Fruit fly (Drosophila melanogaster): ENCODE results near the gene CG4116.

The CG4116 gene

dm6 chrX:3044798-3045197 lies 22.6 kb downstream of the CG4116 start (continued):
- TF ChIP-seq nom (GFP tag; optimal IDR thresholded peaks at IDR 0.05): peak; percentile 88
- TF ChIP-seq Nf-YA (GFP tag; IDR thresholded peaks at IDR 0.05): no peak
- peak; percentile 7 for TF ChIP-seq unpg (GFP tag; optimal IDR thresholded peaks at IDR 0.05)
- 0 out of 2 replicates have a peak, but pooled peaks have one; percentile 36 for TF ChIP-seq CG32532 (GFP tag; IDR thresholded peaks at IDR 0.05)
- no peak for TF ChIP-seq trh (GFP tag; optimal IDR thresholded peaks at IDR 0.05)
- no peak for TF ChIP-seq HmgD (GFP tag; optimal IDR thresholded peaks at IDR 0.05)
- TF ChIP-seq slou (GFP tag; optimal IDR thresholded peaks at IDR 0.05): no peak
- peak; percentile 9 for TF ChIP-seq CG14710 (tag; optimal IDR thresholded peaks at IDR 0.05)
- peak; percentile 9 for TF ChIP-seq lilli (GFP tag; optimal IDR thresholded peaks at IDR 0.05)
- peak; percentile 33 for TF ChIP-seq CG2712 (tag; optimal IDR thresholded peaks at IDR 0.05)
- TF ChIP-seq CG18262 (tag; optimal IDR thresholded peaks at IDR 0.05): peak; percentile 11
- peak; percentile 36 for TF ChIP-seq Chrac-16 (GFP tag; optimal IDR thresholded peaks at IDR 0.05)
- no peak for TF ChIP-seq ap (GFP tag; IDR thresholded peaks at IDR 0.05)
- TF ChIP-seq CG10979 (tag; optimal IDR thresholded peaks at IDR 0.05): peak; percentile 8
- TF ChIP-seq dmrt11E (tag; optimal IDR thresholded peaks at IDR 0.05): peak; percentile 26
- TF ChIP-seq CG8359 (GFP tag; optimal IDR thresholded peaks at IDR 0.05; ENCODE audit: borderline replicate concordance): no peak
- peak; percentile 93 for TF ChIP-seq Drgx (GFP tag; IDR thresholded peaks at IDR 0.05)
- TF ChIP-seq pho (GFP tag; optimal IDR thresholded peaks at IDR 0.05): no peak
- peak; percentile 30; the same call in 1 of the 3 replicates for TF ChIP-seq zfh1 (GFP tag; IDR thresholded peaks at IDR 0.05)
- peak; percentile 22 to 73 for TF ChIP-seq bsh (GFP tag; optimal IDR thresholded peaks at IDR 0.05)
- TF ChIP-seq Ets97D (GFP tag; optimal IDR thresholded peaks at IDR 0.05): no peak
- no peak for TF ChIP-seq CG8281 (tag; optimal IDR thresholded peaks at IDR 0.05)
- no peak for TF ChIP-seq CG2875 (GFP tag; optimal IDR thresholded peaks at IDR 0.05)
- no peak for TF ChIP-seq Dip2 (GFP tag; IDR thresholded peaks at IDR 0.05)
- no peak for TF ChIP-seq tin (GFP tag; optimal IDR thresholded peaks at IDR 0.05)
- TF ChIP-seq Deaf1 (tag; optimal IDR thresholded peaks at IDR 0.05): no peak
- TF ChIP-seq phol (tag; optimal IDR thresholded peaks at IDR 0.05): peak; percentile 8
- no peak for TF ChIP-seq CG7357 (GFP tag; IDR thresholded peaks at IDR 0.05)
- TF ChIP-seq CG15073 (GFP tag; optimal IDR thresholded peaks at IDR 0.05): no peak
- TF ChIP-seq Asciz (GFP tag; optimal IDR thresholded peaks at IDR 0.05): no peak
- TF ChIP-seq ken (GFP tag; IDR thresholded peaks at IDR 0.05): no peak
- TF ChIP-seq CG4404 (GFP tag; IDR thresholded peaks at IDR 0.05): peak; percentile 43
- no peak for TF ChIP-seq CG11695 (GFP tag; IDR thresholded peaks at IDR 0.05)
- TF ChIP-seq CG6854 (GFP tag; optimal IDR thresholded peaks at IDR 0.05): no peak
- no peak for TF ChIP-seq repo (GFP tag; optimal IDR thresholded peaks at IDR 0.05)
- peak; percentile 67 for TF ChIP-seq Med (GFP tag)
- peak; percentile 7 for TF ChIP-seq CG30403 (GFP tag; optimal IDR thresholded peaks at IDR 0.05)
- TF ChIP-seq dysf (GFP tag; IDR thresholded peaks at IDR 0.05): 0 out of 3 replicates have a peak, but pooled peaks have one; percentile 26
- TF ChIP-seq jing (GFP tag; optimal IDR thresholded peaks at IDR 0.05): no peak
- 0 out of 3 replicates have a peak, but pooled peaks have one; percentile 15 for TF ChIP-seq Dbx (GFP tag; IDR thresholded peaks at IDR 0.05)
- TF ChIP-seq Rfx (GFP tag; IDR thresholded peaks at IDR 0.05): peak; percentile 44
- no peak for TF ChIP-seq Ets65A (GFP tag)
- TF ChIP-seq lmd (GFP tag; IDR thresholded peaks at IDR 0.05): peak; percentile 28; the same call in 1 of the 2 replicates
- TF ChIP-seq CG12769 (tag; optimal IDR thresholded peaks at IDR 0.05): peak; percentile 32
- no peak for TF ChIP-seq CG10959 (GFP tag; IDR thresholded peaks at IDR 0.05)
- peak; percentile 10 for TF ChIP-seq CG11504 (tag; optimal IDR thresholded peaks at IDR 0.05)
- TF ChIP-seq Eip74EF (GFP tag; optimal IDR thresholded peaks at IDR 0.05): no peak
- TF ChIP-seq CG7271 (tag; optimal IDR thresholded peaks at IDR 0.05): no peak
- TF ChIP-seq CG7556 (GFP tag; optimal IDR thresholded peaks at IDR 0.05): no peak
- no peak for TF ChIP-seq dimm (GFP tag; IDR thresholded peaks at IDR 0.05)
- TF ChIP-seq al (GFP tag; IDR thresholded peaks at IDR 0.05): 0 out of 2 replicates have a peak, but pooled peaks have one; percentile 9
